Worm (Caenorhabditis elegans): Measurements from ENCODE around the gene ribo-1.

DNA sequence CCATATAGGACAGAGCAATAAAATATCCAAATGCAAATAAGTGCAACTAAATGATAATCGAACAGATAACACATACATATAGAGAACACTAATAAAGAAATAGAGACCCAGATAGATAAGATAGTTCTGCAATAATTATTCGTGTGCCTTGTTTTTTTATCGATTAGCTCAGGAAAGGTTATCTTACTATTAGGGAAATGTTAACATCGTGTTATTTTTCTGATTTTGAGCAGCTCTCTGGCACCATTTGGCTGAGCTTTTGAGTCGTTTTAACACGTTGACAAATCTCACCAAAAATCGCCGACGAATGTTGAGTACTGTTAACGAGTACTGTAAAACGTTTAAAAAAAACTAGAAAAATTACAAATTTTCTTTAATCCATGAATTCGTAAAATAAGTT, 17.9 kb downstream of the ribo-1 start, which contains the start of gene cest-6:
- no peak for TF ChIP-seq ekl-4 (GFP tag; IDR thresholded peaks at IDR 0.05)
- TF ChIP-seq lag-1 (GFP tag; IDR thresholded peaks at IDR 0.05), result no peak
- TF ChIP-seq aptf-2 (GFP tag; conservative IDR thresholded peaks at IDR 0.05), result no peak
- TF ChIP-seq pha-4 (tag; optimal IDR thresholded peaks at IDR 0.05), result no peak
